Worm (Caenorhabditis elegans) whole organism, L3 larva: ENCODE measurements around the gene nlp-19.

Experiments
- ceh-9 ChIP-seq: sonication (generic microtip); optimal IDR thresholded peaks from 2 replicates; lab custom pipeline; 2018; ENCODE audit warnings: missing biosample characterization, missing genetic modification characterization
- elt-3 ChIP-seq, 3 experiments: fragments of 150-350 bp in 1 of 3; sonication (generic microtip) in 2 of 3; optimal IDR thresholded peaks; 2 replicates in 2 of 3; 4 replicates in 1 of 3; lab custom pipeline; 2014 to 2017; ENCODE audit warnings: missing biosample characterization in 3 of 3, missing genetic modification characterization in 3 of 3
- nhr-237 ChIP-seq: fragments of 150-350 bp; optimal IDR thresholded peaks from 2 replicates; lab custom pipeline; 2014; ENCODE audit warnings: missing biosample characterization, missing genetic modification characterization
- nhr-76 ChIP-seq: fragments of 150-350 bp; sonication (generic microtip); optimal IDR thresholded peaks from 5 replicates; lab custom pipeline; 2014; ENCODE audit warnings: missing biosample characterization, missing genetic modification characterization
- nhr-77 ChIP-seq: fragments of 150-350 bp; optimal IDR thresholded peaks from 2 replicates; lab custom pipeline; 2014; ENCODE audit warnings: missing biosample characterization, missing genetic modification characterization
- sea-2 ChIP-seq: fragments of 150-350 bp; sonication (generic microtip); optimal IDR thresholded peaks from 4 replicates; lab custom pipeline; 2014; ENCODE audit warnings: missing biosample characterization, missing genetic modification reagents, missing genetic modification characterization
- snpc-4 ChIP-seq: fragments of 150-350 bp; optimal IDR thresholded peaks from 2 replicates; lab custom pipeline; 2014; ENCODE audit warnings: missing biosample characterization, missing genetic modification characterization
- unc-62 ChIP-seq: fragments of 150-350 bp; sonication (generic microtip); optimal IDR thresholded peaks from 4 replicates; lab custom pipeline; 2014; ENCODE audit warnings: missing biosample characterization, missing genetic modification reagents, missing genetic modification characterization
- ztf-11 ChIP-seq: fragments of 150-350 bp; optimal IDR thresholded peaks from 2 replicates; lab custom pipeline; 2014; ENCODE audit warnings: missing biosample characterization, missing genetic modification characterization

DNA sequence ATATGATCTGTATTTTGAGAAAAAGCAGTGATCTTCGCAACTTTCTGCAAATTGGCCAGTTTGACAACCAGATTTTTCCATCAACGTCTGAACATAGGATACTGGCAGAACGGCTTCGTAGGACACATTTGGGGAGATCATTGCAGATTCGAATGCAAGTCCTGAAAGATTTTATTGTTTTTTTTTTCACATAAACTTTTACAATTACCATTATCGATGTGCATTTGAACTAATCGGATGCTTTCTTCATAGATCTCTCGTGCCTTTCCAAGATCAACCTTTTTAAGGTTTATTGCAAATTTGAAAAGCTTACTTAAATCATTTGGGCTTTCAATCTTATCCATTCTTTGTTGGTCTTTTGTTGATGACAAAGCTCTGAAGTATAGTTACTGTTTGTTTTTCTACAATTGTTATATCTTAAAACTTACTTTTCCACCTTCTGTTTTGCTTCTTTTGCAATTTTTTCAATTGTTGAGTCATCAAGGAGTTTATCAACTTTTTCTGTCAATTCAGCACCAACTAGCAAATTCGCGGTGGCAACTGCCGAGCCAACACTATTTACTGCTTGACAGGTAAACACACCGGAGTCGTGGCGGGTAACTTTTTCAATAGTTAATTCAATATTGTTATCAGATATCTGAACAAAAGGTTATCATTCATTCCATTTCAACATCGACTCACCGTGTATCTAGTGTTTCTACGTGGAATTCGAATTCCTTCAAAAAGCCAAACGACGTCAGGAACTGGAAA lies 18.1 kb downstream of the nlp-19 start:
- TF ChIP-seq nhr-77 (tag; lab: Kevin White, UChicago) (no peak), sea-2 (GFP tag; lab: Kevin White, UChicago) (no peak), elt-3 (tag; optimal IDR thresholded peaks at IDR 0.05; lab: Kevin White, UChicago) (no peak), ceh-9 (tag; lab: Kevin White, UChicago) (no peak), ztf-11 (no peak), unc-62 (no peak), snpc-4 (tag; lab: Kevin White, UChicago) (no peak), nhr-237 (no peak), nhr-76 (no peak)
